Worm (Caenorhabditis elegans): ENCODE results near the gene phyh-1.

- TF ChIP-seq cog-1 (tag; optimal IDR thresholded peaks at IDR 0.05) (no peak), med-1 (GFP tag; optimal IDR thresholded peaks at IDR 0.05; ENCODE audit: insufficient read depth) (no peak), klf-2 (GFP tag; conservative IDR thresholded peaks at IDR 0.05) (no peak), tab-1 (GFP tag; IDR thresholded peaks at IDR 0.05) (no peak), ztf-29 (GFP tag; IDR thresholded peaks at IDR 0.05) (no peak), ref-1 (GFP tag; conservative IDR thresholded peaks at IDR 0.05) (no peak), flt-1 (GFP tag; IDR thresholded peaks at IDR 0.05) (no peak)
These were observed 9.8 kb upstream of the phyh-1 start, which contains the start of gene atgp-1 for ce11 chrIV:17269042-17269441.
